Worm (Caenorhabditis elegans) whole organism, young adult: ENCODE results near the gene epac-1.

Source experiments
- B0019.2 ChIP-seq: fragments of 200-800 bp; sonication (Bioruptor generic); conservative IDR thresholded peaks from 2 replicates; pipeline ENCODE4 v1.3.6; 2022; ENCODE audit warnings: missing genetic modification reagents, missing genetic modification characterization, missing compliant biosample characterization
- B0035.1 ChIP-seq: sonication (generic microtip); optimal IDR thresholded peaks from 2 replicates; lab custom pipeline; 2016; ENCODE audit warnings: missing genetic modification characterization, mild to moderate bottlenecking, missing compliant biosample characterization, missing genotype, missing genetic modification reagents
- B0261.1 ChIP-seq: sonication (generic microtip); optimal IDR thresholded peaks from 2 replicates; lab custom pipeline; 2016; ENCODE audit warnings: mild to moderate bottlenecking, missing genetic modification characterization, moderate library complexity, missing compliant biosample characterization
- C17E4.6 ChIP-seq: fragments of 200-800 bp; sonication (Bioruptor generic); IDR thresholded peaks from 2 replicates; pipeline ENCODE4 v1.3.6; 2022; ENCODE audit warnings: missing genetic modification reagents, missing genetic modification characterization, missing compliant biosample characterization
- F39B2.1 ChIP-seq: fragments of 200-800 bp; sonication (Bioruptor generic); IDR thresholded peaks from 2 replicates; pipeline ENCODE4 v1.3.6; 2022; ENCODE audit warnings: missing genetic modification reagents, missing genetic modification characterization, missing compliant biosample characterization
- F52B5.7 ChIP-seq: sonication (generic microtip); optimal IDR thresholded peaks from 2 replicates; lab custom pipeline; 2016; ENCODE audit warnings: mild to moderate bottlenecking, missing genetic modification characterization, missing compliant biosample characterization
- Y53G8AR.9 ChIP-seq: fragments of 200-800 bp; sonication (Bioruptor generic); conservative IDR thresholded peaks from 2 replicates; pipeline ENCODE4 v1.3.6; 2022; ENCODE audit warnings: missing genetic modification reagents, missing genetic modification characterization, missing compliant biosample characterization
- Y95B8A.8 ChIP-seq: fragments of 200-800 bp; sonication (Bioruptor generic); IDR thresholded peaks from 2 replicates; pipeline ENCODE4 v1.3.6; 2022; ENCODE audit warnings: missing genetic modification reagents, missing genetic modification characterization, missing compliant biosample characterization
- akir-1 ChIP-seq: fragments of 200-800 bp; sonication (Bioruptor generic); optimal IDR thresholded peaks from 2 replicates; lab custom pipeline; 2018; ENCODE audit warnings: mild to moderate bottlenecking, missing genetic modification characterization, moderate library complexity, missing compliant biosample characterization
- aptf-3 ChIP-seq: fragments of 200-800 bp; sonication (Bioruptor generic); IDR thresholded peaks from 2 replicates; pipeline ENCODE4 v1.3.6; 2022; ENCODE audit warnings: missing genetic modification characterization, missing compliant biosample characterization
- atf-7 ChIP-seq: sonication (generic microtip); optimal IDR thresholded peaks from 2 replicates; lab custom pipeline; 2017; ENCODE audit warnings: mild to moderate bottlenecking, missing genetic modification characterization, missing compliant biosample characterization
- attf-3 ChIP-seq: fragments of 200-800 bp; sonication (Bioruptor generic); conservative IDR thresholded peaks from 2 replicates; pipeline ENCODE4 v1.3.6; 2022; ENCODE audit warnings: missing genetic modification reagents, missing genetic modification characterization, missing compliant biosample characterization
- attf-5 ChIP-seq: fragments of 200-800 bp; sonication (Bioruptor generic); optimal IDR thresholded peaks from 2 replicates; lab custom pipeline; 2018; ENCODE audit warnings: mild to moderate bottlenecking, missing genetic modification characterization, missing compliant biosample characterization
- ceh-100 ChIP-seq: fragments of 200-800 bp; sonication (Bioruptor generic); IDR thresholded peaks from 2 replicates; pipeline ENCODE4 v1.3.6; 2022; ENCODE audit warnings: missing genetic modification reagents, missing genetic modification characterization, missing compliant biosample characterization
- ceh-27 ChIP-seq: fragments of 200-800 bp; sonication (Bioruptor generic); optimal IDR thresholded peaks from 2 replicates; lab custom pipeline; 2018; ENCODE audit warnings: mild to moderate bottlenecking, missing genetic modification characterization, moderate library complexity, missing compliant biosample characterization
- ceh-91 ChIP-seq: fragments of 200-800 bp; sonication (Bioruptor generic); IDR thresholded peaks from 2 replicates; pipeline ENCODE4 v1.3.6; 2022; ENCODE audit warnings: missing genetic modification reagents, missing genetic modification characterization, missing compliant biosample characterization
- chd-7 ChIP-seq: sonication (generic microtip); optimal IDR thresholded peaks from 2 replicates; lab custom pipeline; 2016; ENCODE audit warnings: mild to moderate bottlenecking, missing genetic modification characterization, moderate library complexity, missing compliant biosample characterization
- dpl-1 ChIP-seq: fragments of 150-350 bp; optimal IDR thresholded peaks from 2 replicates; lab custom pipeline; 2014; ENCODE audit warnings: missing biosample characterization, missing genetic modification reagents, missing genetic modification characterization
- egl-18 ChIP-seq: fragments of 200-800 bp; sonication (Bioruptor generic); IDR thresholded peaks from 2 replicates; pipeline ENCODE4 v1.3.6; 2022; ENCODE audit warnings: missing genetic modification reagents, missing genetic modification characterization, missing compliant biosample characterization
- ets-4 ChIP-seq: fragments of 200-800 bp; sonication (Bioruptor generic); optimal IDR thresholded peaks from 2 replicates; lab custom pipeline; 2018; ENCODE audit warnings: mild to moderate bottlenecking, missing genetic modification characterization, missing compliant biosample characterization
- him-1 ChIP-seq: sonication (generic microtip); optimal IDR thresholded peaks from 2 replicates; lab custom pipeline; 2016; ENCODE audit warnings: missing genotype, missing genetic modification reagents, missing genetic modification characterization, missing compliant biosample characterization
- hmg-1.2 ChIP-seq: fragments of 200-800 bp; sonication (Bioruptor generic); IDR thresholded peaks from 2 replicates; pipeline ENCODE4 v1.3.6; 2022; ENCODE audit warnings: missing genetic modification reagents, missing genetic modification characterization, missing compliant biosample characterization
- hrde-1 ChIP-seq: sonication (generic microtip); optimal IDR thresholded peaks from 2 replicates; lab custom pipeline; 2016; ENCODE audit warnings: missing genetic modification characterization, mild to moderate bottlenecking, missing compliant biosample characterization, moderate library complexity, missing genotype, missing genetic modification reagents, borderline replicate concordance
- let-607 ChIP-seq, 2 experiments: fragments of 200-800 bp in 1 of 2; sonication (Bioruptor generic) in 1 of 2; sonication (generic microtip) in 1 of 2; optimal IDR thresholded peaks; 2 replicates each; lab custom pipeline; 2016 to 2018; ENCODE audit warnings: mild to moderate bottlenecking in 2 of 2, missing compliant biosample characterization in 2 of 2, missing genetic modification characterization in 2 of 2, moderate library complexity in 2 of 2, missing genotype in 1 of 2
- lin-54 ChIP-seq: fragments of 200-800 bp; sonication (Bioruptor generic); optimal IDR thresholded peaks from 2 replicates; lab custom pipeline; 2018; ENCODE audit warnings: mild to moderate bottlenecking, missing genetic modification characterization, missing compliant biosample characterization
- madf-3 ChIP-seq: fragments of 200-800 bp; sonication (Bioruptor generic); IDR thresholded peaks from 2 replicates; pipeline ENCODE4 v1.3.6; 2022; ENCODE audit warnings: missing genetic modification reagents, missing genetic modification characterization, missing compliant biosample characterization
- madf-6 ChIP-seq: fragments of 200-800 bp; sonication (Bioruptor generic); IDR thresholded peaks from 2 replicates; pipeline ENCODE4 v1.3.6; 2022; ENCODE audit warnings: missing genetic modification reagents, missing genetic modification characterization, missing compliant biosample characterization
- mcd-1 ChIP-seq: fragments of 200-800 bp; sonication (Bioruptor generic); IDR thresholded peaks from 2 replicates; pipeline ENCODE4 v1.3.6; 2022; ENCODE audit warnings: missing genetic modification reagents, missing genetic modification characterization, missing compliant biosample characterization
- nfyb-1 ChIP-seq: fragments of 200-800 bp; sonication (Bioruptor generic); IDR thresholded peaks from 2 replicates; pipeline ENCODE4 v1.3.6; 2022; ENCODE audit warnings: missing genetic modification reagents, missing genetic modification characterization, missing compliant biosample characterization
- pbrm-1 ChIP-seq: fragments of 200-800 bp; sonication (Bioruptor generic); IDR thresholded peaks from 2 replicates; pipeline ENCODE4 v1.3.6; 2022; ENCODE audit warnings: missing genetic modification reagents, missing genetic modification characterization, missing compliant biosample characterization
- sdz-38 ChIP-seq: sonication (generic microtip); optimal IDR thresholded peaks from 2 replicates; lab custom pipeline; 2016; ENCODE audit warnings: missing genotype, missing genetic modification characterization, missing compliant biosample characterization
- tbp1 ChIP-seq: fragments of 200-800 bp; sonication (Bioruptor generic); optimal IDR thresholded peaks from 2 replicates; lab custom pipeline; 2018; ENCODE audit warnings: mild to moderate bottlenecking, missing genetic modification characterization, missing compliant biosample characterization
- unc-62 ChIP-seq: fragments of 150-350 bp; optimal IDR thresholded peaks from 2 replicates; lab custom pipeline; 2014; ENCODE audit warnings: missing biosample characterization, missing genetic modification reagents, missing genetic modification characterization
- ztf-3 ChIP-seq: fragments of 200-800 bp; sonication (Bioruptor generic); optimal IDR thresholded peaks from 2 replicates; lab custom pipeline; 2018; ENCODE audit warnings: mild to moderate bottlenecking, missing genetic modification characterization, missing compliant biosample characterization

Gene epac-1

ce11 chrIII:10195911-10196310 lies 6.9 kb downstream of the epac-1 start (continued):
- TF ChIP-seq attf-5 (no peak), B0019.2 (GFP tag; lab: Robert Waterston, UW) (no peak), B0261.1 (tag; lab: Kevin White, UChicago) (no peak), hrde-1 (tag; lab: Kevin White, UChicago) (no peak)

DNA sequence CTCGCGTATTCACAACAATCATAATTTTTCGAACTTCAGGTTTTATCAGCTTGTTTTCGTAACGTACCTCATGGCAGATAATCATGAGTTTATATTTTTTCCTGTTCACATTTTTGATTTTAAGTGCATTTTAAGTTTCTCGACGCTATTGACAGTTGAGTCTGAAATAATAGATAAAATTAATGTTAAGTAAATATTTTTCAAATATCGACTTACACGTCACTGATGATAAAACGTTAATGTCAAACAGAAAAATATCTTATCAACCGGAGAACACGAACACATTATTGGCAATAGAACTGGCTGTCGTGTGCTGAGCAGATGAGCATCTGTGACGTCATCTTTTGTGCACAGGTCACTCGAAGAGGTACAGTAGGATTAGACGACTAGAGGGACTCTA lies 7.8 kb downstream of the epac-1 start:
- no peak for TF ChIP-seq Y53G8AR.9 (GFP tag; lab: Robert Waterston, UW)
- peak; percentile 56 for TF ChIP-seq unc-62 (GFP tag; lab: Kevin White, UChicago)
- TF ChIP-seq let-607 (tag; optimal IDR thresholded peaks at IDR 0.05; lab: Kevin White, UChicago): peak in 1 of 2 experiments; percentile 39
- TF ChIP-seq him-1: no peak
- TF ChIP-seq akir-1: no peak
- 0 out of 2 replicates have a peak, but pooled peaks have one; percentile 30 for TF ChIP-seq nfyb-1
- TF ChIP-seq atf-7: no peak
- no peak for TF ChIP-seq aptf-3 (GFP tag; lab: Robert Waterston, UW)

ce11 chrIII:10197416-10197815 lies 8.4 kb downstream of the epac-1 start, which contains the start of gene dod-6:
Gene dod-6, plus strand, starts transcription at chrIII:10197716.
- TF ChIP-seq attf-5 (no peak), madf-3 (no peak), ceh-91 (GFP tag; lab: Robert Waterston, UW) (no peak), ceh-27 (GFP tag; lab: Kevin White, UChicago) (no peak), hmg-1.2 (GFP tag; lab: Robert Waterston, UW) (no peak), madf-6 (GFP tag; lab: Robert Waterston, UW) (no peak), ceh-100 (GFP tag; lab: Robert Waterston, UW) (no peak), Y95B8A.8 (GFP tag; lab: Robert Waterston, UW) (no peak), B0035.1 (tag; lab: Kevin White, UChicago) (no peak), dpl-1 (GFP tag; lab: Kevin White, UChicago) (no peak), B0019.2 (GFP tag; lab: Robert Waterston, UW) (no peak), tbp1 (no peak), mcd-1 (no peak), B0261.1 (tag; lab: Kevin White, UChicago) (no peak), C17E4.6 (GFP tag; lab: Robert Waterston, UW) (no peak)

- no peak for TF ChIP-seq chd-7 (tag; lab: Kevin White, UChicago)
- TF ChIP-seq, all 124 proteins: peak for 0
These were observed 10.0 kb downstream of the epac-1 start, which contains the start of gene T20G5.8 for ce11 chrIII:10199052-10199451. Gene T20G5.8, plus strand, starts transcription at chrIII:10199352.

- TF ChIP-seq attf-5 (no peak), ets-4 (no peak), lin-54 (no peak), sdz-38 (tag; lab: Kevin White, UChicago) (no peak), aptf-3 (GFP tag; lab: Robert Waterston, UW) (no peak), F39B2.1 (no peak), ztf-3 (no peak), egl-18 (GFP tag; lab: Robert Waterston, UW) (no peak), pbrm-1 (GFP tag; lab: Robert Waterston, UW) (no peak), attf-3 (GFP tag; lab: Robert Waterston, UW) (no peak), F52B5.7 (tag; lab: Kevin White, UChicago) (no peak)
These were observed 12.2 kb downstream of the epac-1 start, which contains the start of the genes T20G5.13 and T20G5.12 for ce11 chrIII:10201235-10201634. Gene T20G5.13, minus strand, starts transcription at chrIII:10201335. Gene T20G5.12, plus strand, starts transcription at chrIII:10201604.
